Worm (Caenorhabditis elegans) whole organism, L1 larva: ENCODE measurements around the gene C04E6.4.

Experiments used
- ama-1 ChIP-seq: fragments of 150-350 bp; optimal IDR thresholded peaks from 2 replicates; lab custom pipeline; 2014
- ceh-82 ChIP-seq, 3 experiments: fragments of 150-350 bp in 1 of 3; sonication (generic microtip) in 2 of 3; optimal IDR thresholded peaks; 2 replicates each; lab custom pipeline; 2014 to 2017; ENCODE audit warnings: missing biosample characterization in 3 of 3, missing genetic modification characterization in 3 of 3
- egl-27 ChIP-seq, 2 experiments: fragments of 150-350 bp in 1 of 2; sonication (generic microtip); optimal IDR thresholded peaks; 3 replicates each; lab custom pipeline; 2017 to 2018; ENCODE audit warnings: missing biosample characterization in 2 of 2, missing genetic modification characterization in 2 of 2, missing genetic modification reagents in 2 of 2
- mep-1 ChIP-seq: fragments of 150-350 bp; optimal IDR thresholded peaks from 2 replicates; lab custom pipeline; 2014; ENCODE audit warnings: missing biosample characterization, missing genetic modification characterization
- nhr-11 ChIP-seq: fragments of 150-350 bp; optimal IDR thresholded peaks from 2 replicates; lab custom pipeline; 2014; ENCODE audit warnings: missing biosample characterization, missing genetic modification characterization
- nhr-12 ChIP-seq: sonication (generic microtip); optimal IDR thresholded peaks from 2 replicates; lab custom pipeline; 2017; ENCODE audit warnings: missing biosample characterization, missing genetic modification characterization
- nhr-84 ChIP-seq: sonication (generic microtip); optimal IDR thresholded peaks from 2 replicates; lab custom pipeline; 2017; ENCODE audit warnings: missing biosample characterization, missing genetic modification characterization
- skn-1 ChIP-seq: fragments of 150-350 bp; optimal IDR thresholded peaks from 2 replicates; lab custom pipeline; 2014; ENCODE audit warnings: missing biosample characterization, missing genetic modification characterization
- sup-37 ChIP-seq: fragments of 200-800 bp; sonication (Bioruptor generic); optimal IDR thresholded peaks from 2 replicates; lab custom pipeline; 2018; ENCODE audit warnings: mild to moderate bottlenecking, missing genetic modification characterization, missing compliant biosample characterization

ce11 chrV:5893015-5893414, 14.2 kb upstream of the C04E6.4 start, which contains the start of gene C04E6.7:
- TF ChIP-seq ceh-82 (tag; optimal IDR thresholded peaks at IDR 0.05; lab: Kevin White, UChicago): no peak
- no peak for TF ChIP-seq nhr-12 (tag; lab: Kevin White, UChicago)
- no peak for TF ChIP-seq ama-1 (lab: Kevin White, UChicago)
- no peak for TF ChIP-seq nhr-11 (tag; lab: Kevin White, UChicago)
- TF ChIP-seq egl-27 (tag; optimal IDR thresholded peaks at IDR 0.05; lab: Kevin White, UChicago): no peak
- no peak for TF ChIP-seq nhr-84 (tag; lab: Kevin White, UChicago)
- no peak for TF ChIP-seq mep-1 (tag; lab: Kevin White, UChicago)
- TF ChIP-seq sup-37: no peak
- no peak for TF ChIP-seq skn-1 (tag; lab: Kevin White, UChicago)
